Worm (Caenorhabditis elegans): Measurements from ENCODE around the gene sma-1.

- TF ChIP-seq med-1 (GFP tag; optimal IDR thresholded peaks at IDR 0.05; ENCODE audit: insufficient read depth), result no peak
- no peak for TF ChIP-seq tab-1 (GFP tag; IDR thresholded peaks at IDR 0.05)
- no peak for TF ChIP-seq cog-1 (tag; optimal IDR thresholded peaks at IDR 0.05)
- TF ChIP-seq ztf-23 (GFP tag; IDR thresholded peaks at IDR 0.05), result no peak
- no peak for TF ChIP-seq klf-2 (GFP tag; conservative IDR thresholded peaks at IDR 0.05)
Measured at ce11 chrV:11854905-11855304, 44.3 kb upstream of the sma-1 start.
